Worm (Caenorhabditis elegans) whole organism, young adult: Measurements from ENCODE around the gene acs-14.

Source experiments
- D2030.7 ChIP-seq: fragments of 200-800 bp; sonication (Bioruptor generic); IDR thresholded peaks from 2 replicates; pipeline ENCODE4 v1.3.6; 2022; ENCODE audit warnings: missing genetic modification reagents, missing genetic modification characterization, missing compliant biosample characterization
- F23B12.7 ChIP-seq: sonication (generic microtip); optimal IDR thresholded peaks from 2 replicates; lab custom pipeline; 2017; ENCODE audit warnings: missing genetic modification characterization, mild to moderate bottlenecking, missing compliant biosample characterization, antibody characterized with exemption, moderate library complexity; ENCODE audit not compliant: insufficient read depth
- F37B4.10 ChIP-seq: fragments of 200-800 bp; sonication (Bioruptor generic); IDR thresholded peaks from 2 replicates; pipeline ENCODE4 v1.3.6; 2022; ENCODE audit warnings: missing genetic modification characterization, missing compliant biosample characterization
- F39B2.1 ChIP-seq: fragments of 200-800 bp; sonication (Bioruptor generic); IDR thresholded peaks from 2 replicates; pipeline ENCODE4 v1.3.6; 2022; ENCODE audit warnings: missing genetic modification reagents, missing genetic modification characterization, missing compliant biosample characterization
- F55B11.4 ChIP-seq: sonication (generic microtip); optimal IDR thresholded peaks from 2 replicates; lab custom pipeline; 2016; ENCODE audit warnings: missing compliant biosample characterization, missing genetic modification characterization, borderline replicate concordance; ENCODE audit not compliant: insufficient read depth
- T07F8.4 ChIP-seq: sonication (generic microtip); optimal IDR thresholded peaks from 2 replicates; lab custom pipeline; 2016; ENCODE audit warnings: mild to moderate bottlenecking, missing genetic modification characterization, moderate library complexity, missing compliant biosample characterization
- Y53F4B.3 ChIP-seq: fragments of 200-800 bp; sonication (Bioruptor generic); IDR thresholded peaks from 2 replicates; pipeline ENCODE4 v1.3.6; 2022; ENCODE audit warnings: missing genetic modification reagents, missing genetic modification characterization, missing compliant biosample characterization
- ZK185.1 ChIP-seq: sonication (generic microtip); optimal IDR thresholded peaks from 2 replicates; lab custom pipeline; 2016; ENCODE audit warnings: mild to moderate bottlenecking, missing genetic modification characterization, missing compliant biosample characterization; ENCODE audit not compliant: poor library complexity, severe bottlenecking
- akir-1 ChIP-seq: fragments of 200-800 bp; sonication (Bioruptor generic); optimal IDR thresholded peaks from 2 replicates; lab custom pipeline; 2018; ENCODE audit warnings: mild to moderate bottlenecking, missing genetic modification characterization, moderate library complexity, missing compliant biosample characterization
- ama-1 ChIP-seq, 3 experiments: fragments of 150-350 bp in 1 of 3; sonication (generic microtip) in 2 of 3; optimal IDR thresholded peaks; 2 replicates each; lab custom pipeline; 2014 to 2018; ENCODE audit warnings: missing biosample characterization in 2 of 3, missing genetic modification characterization in 2 of 3, missing genetic modification reagents in 2 of 3
- aptf-3 ChIP-seq: fragments of 200-800 bp; sonication (Bioruptor generic); IDR thresholded peaks from 2 replicates; pipeline ENCODE4 v1.3.6; 2022; ENCODE audit warnings: missing genetic modification characterization, missing compliant biosample characterization
- atf-7 ChIP-seq: sonication (generic microtip); optimal IDR thresholded peaks from 2 replicates; lab custom pipeline; 2017; ENCODE audit warnings: mild to moderate bottlenecking, missing genetic modification characterization, missing compliant biosample characterization
- attf-3 ChIP-seq: fragments of 200-800 bp; sonication (Bioruptor generic); conservative IDR thresholded peaks from 2 replicates; pipeline ENCODE4 v1.3.6; 2022; ENCODE audit warnings: missing genetic modification reagents, missing genetic modification characterization, missing compliant biosample characterization
- attf-5 ChIP-seq: fragments of 200-800 bp; sonication (Bioruptor generic); optimal IDR thresholded peaks from 2 replicates; lab custom pipeline; 2018; ENCODE audit warnings: mild to moderate bottlenecking, missing genetic modification characterization, missing compliant biosample characterization
- bed-2 ChIP-seq: fragments of 200-800 bp; sonication (Bioruptor generic); IDR thresholded peaks from 2 replicates; pipeline ENCODE4 v1.3.6; 2022; ENCODE audit warnings: missing genetic modification reagents, missing genetic modification characterization, missing compliant biosample characterization
- ccch-3 ChIP-seq: fragments of 200-800 bp; sonication (Bioruptor generic); optimal IDR thresholded peaks from 2 replicates; lab custom pipeline; 2018; ENCODE audit warnings: mild to moderate bottlenecking, missing genetic modification characterization, missing compliant biosample characterization
- cebp-2 ChIP-seq: fragments of 200-800 bp; sonication (Bioruptor generic); IDR thresholded peaks from 2 replicates; pipeline ENCODE4 v1.3.6; 2022; ENCODE audit warnings: missing genetic modification characterization, missing compliant biosample characterization
- ceh-100 ChIP-seq: fragments of 200-800 bp; sonication (Bioruptor generic); IDR thresholded peaks from 2 replicates; pipeline ENCODE4 v1.3.6; 2022; ENCODE audit warnings: missing genetic modification reagents, missing genetic modification characterization, missing compliant biosample characterization
- chd-7 ChIP-seq: sonication (generic microtip); optimal IDR thresholded peaks from 2 replicates; lab custom pipeline; 2016; ENCODE audit warnings: mild to moderate bottlenecking, missing genetic modification characterization, moderate library complexity, missing compliant biosample characterization
- egrh-3 ChIP-seq: fragments of 200-800 bp; sonication (Bioruptor generic); IDR thresholded peaks from 2 replicates; pipeline ENCODE4 v1.3.6; 2022; ENCODE audit warnings: missing genetic modification reagents, missing genetic modification characterization, missing compliant biosample characterization
- ekl-4 ChIP-seq: fragments of 200-800 bp; sonication (Bioruptor generic); IDR thresholded peaks from 2 replicates; pipeline ENCODE4 v1.3.6; 2022; ENCODE audit warnings: missing genetic modification reagents, missing genetic modification characterization, missing compliant biosample characterization
- ets-4 ChIP-seq: fragments of 200-800 bp; sonication (Bioruptor generic); optimal IDR thresholded peaks from 2 replicates; lab custom pipeline; 2018; ENCODE audit warnings: mild to moderate bottlenecking, missing genetic modification characterization, missing compliant biosample characterization
- hlh-12 ChIP-seq: sonication (generic microtip); optimal IDR thresholded peaks from 2 replicates; lab custom pipeline; 2016; ENCODE audit warnings: missing genetic modification characterization, missing compliant biosample characterization
- hmg-1.2 ChIP-seq: fragments of 200-800 bp; sonication (Bioruptor generic); IDR thresholded peaks from 2 replicates; pipeline ENCODE4 v1.3.6; 2022; ENCODE audit warnings: missing genetic modification reagents, missing genetic modification characterization, missing compliant biosample characterization
- hmg-20 ChIP-seq: fragments of 200-800 bp; sonication (Bioruptor generic); IDR thresholded peaks from 2 replicates; pipeline ENCODE4 v1.3.6; 2022; ENCODE audit warnings: missing genetic modification reagents, missing genetic modification characterization, missing compliant biosample characterization
- let-526 ChIP-seq: fragments of 200-800 bp; sonication (Bioruptor generic); IDR thresholded peaks from 2 replicates; pipeline ENCODE4 v1.3.6; 2022; ENCODE audit warnings: missing genetic modification reagents, missing genetic modification characterization, missing compliant biosample characterization
- let-607 ChIP-seq, 2 experiments: fragments of 200-800 bp in 1 of 2; sonication (Bioruptor generic) in 1 of 2; sonication (generic microtip) in 1 of 2; optimal IDR thresholded peaks; 2 replicates each; lab custom pipeline; 2016 to 2018; ENCODE audit warnings: mild to moderate bottlenecking in 2 of 2, missing compliant biosample characterization in 2 of 2, missing genetic modification characterization in 2 of 2, moderate library complexity in 2 of 2, missing genotype in 1 of 2
- lin-26 ChIP-seq: fragments of 200-800 bp; sonication (Bioruptor generic); IDR thresholded peaks from 2 replicates; pipeline ENCODE4 v1.3.6; 2022; ENCODE audit warnings: missing genetic modification reagents, missing genetic modification characterization, missing compliant biosample characterization
- lir-1 ChIP-seq: fragments of 200-800 bp; sonication (Bioruptor generic); conservative IDR thresholded peaks from 2 replicates; pipeline ENCODE4 v1.3.6; 2022; ENCODE audit warnings: missing genetic modification reagents, missing genetic modification characterization, missing compliant biosample characterization
- madf-3 ChIP-seq: fragments of 200-800 bp; sonication (Bioruptor generic); IDR thresholded peaks from 2 replicates; pipeline ENCODE4 v1.3.6; 2022; ENCODE audit warnings: missing genetic modification reagents, missing genetic modification characterization, missing compliant biosample characterization
- madf-6 ChIP-seq: fragments of 200-800 bp; sonication (Bioruptor generic); IDR thresholded peaks from 2 replicates; pipeline ENCODE4 v1.3.6; 2022; ENCODE audit warnings: missing genetic modification reagents, missing genetic modification characterization, missing compliant biosample characterization
- mel-28 ChIP-seq: sonication (generic microtip); optimal IDR thresholded peaks from 2 replicates; lab custom pipeline; 2016; ENCODE audit warnings: borderline replicate concordance, mild to moderate bottlenecking, missing genetic modification characterization, missing compliant biosample characterization
- nfyb-1 ChIP-seq: fragments of 200-800 bp; sonication (Bioruptor generic); IDR thresholded peaks from 2 replicates; pipeline ENCODE4 v1.3.6; 2022; ENCODE audit warnings: missing genetic modification reagents, missing genetic modification characterization, missing compliant biosample characterization
- nhr-120 ChIP-seq: fragments of 200-800 bp; sonication (Bioruptor generic); IDR thresholded peaks from 2 replicates; pipeline ENCODE4 v1.3.6; 2022; ENCODE audit warnings: missing genetic modification characterization, missing compliant biosample characterization
- nhr-27 ChIP-seq: fragments of 200-800 bp; sonication (Bioruptor generic); optimal IDR thresholded peaks from 2 replicates; lab custom pipeline; 2018; ENCODE audit warnings: mild to moderate bottlenecking, missing genetic modification characterization, moderate library complexity, missing compliant biosample characterization
- nhr-80 ChIP-seq: sonication (generic microtip); optimal IDR thresholded peaks from 2 replicates; lab custom pipeline; 2016; ENCODE audit warnings: missing genetic modification characterization, missing compliant biosample characterization
- pbrm-1 ChIP-seq: fragments of 200-800 bp; sonication (Bioruptor generic); IDR thresholded peaks from 2 replicates; pipeline ENCODE4 v1.3.6; 2022; ENCODE audit warnings: missing genetic modification reagents, missing genetic modification characterization, missing compliant biosample characterization
- sea-2 ChIP-seq: fragments of 200-800 bp; sonication (Bioruptor generic); IDR thresholded peaks from 2 replicates; pipeline ENCODE4 v1.3.6; 2022; ENCODE audit warnings: missing genetic modification characterization, missing compliant biosample characterization
- snpc-1.3 ChIP-seq: sonication (generic microtip); optimal IDR thresholded peaks from 2 replicates; lab custom pipeline; 2017; ENCODE audit warnings: missing genetic modification characterization, mild to moderate bottlenecking, missing compliant biosample characterization, antibody characterized with exemption, moderate library complexity, missing genotype, missing genetic modification reagents; ENCODE audit not compliant: insufficient read depth
- snpc-3.4 ChIP-seq: sonication (generic microtip); optimal IDR thresholded peaks from 2 replicates; lab custom pipeline; 2017; ENCODE audit warnings: missing genetic modification characterization, mild to moderate bottlenecking, missing compliant biosample characterization, antibody characterized with exemption, moderate library complexity, missing genotype, missing genetic modification reagents
- somi-1 ChIP-seq: fragments of 200-800 bp; sonication (Bioruptor generic); optimal IDR thresholded peaks from 2 replicates; lab custom pipeline; 2018; ENCODE audit warnings: mild to moderate bottlenecking, missing genetic modification characterization, missing compliant biosample characterization
- sptf-2 ChIP-seq: fragments of 200-800 bp; sonication (Bioruptor generic); optimal IDR thresholded peaks from 2 replicates; lab custom pipeline; 2018; ENCODE audit warnings: mild to moderate bottlenecking, missing genetic modification characterization, missing compliant biosample characterization
- tbx-9 ChIP-seq: sonication (generic microtip); optimal IDR thresholded peaks from 2 replicates; lab custom pipeline; 2016; ENCODE audit warnings: borderline replicate concordance, missing genetic modification characterization, inconsistent platforms, missing compliant biosample characterization
- unc-62 ChIP-seq: fragments of 150-350 bp; optimal IDR thresholded peaks from 2 replicates; lab custom pipeline; 2014; ENCODE audit warnings: missing biosample characterization, missing genetic modification reagents, missing genetic modification characterization
- zfh-2 ChIP-seq: fragments of 200-800 bp; sonication (Bioruptor generic); conservative IDR thresholded peaks from 2 replicates; pipeline ENCODE4 v1.3.6; 2022; ENCODE audit warnings: missing genetic modification reagents, missing genetic modification characterization, missing compliant biosample characterization
- ztf-18 ChIP-seq: sonication (generic microtip); optimal IDR thresholded peaks from 2 replicates; lab custom pipeline; 2016; ENCODE audit warnings: missing genotype, mild to moderate bottlenecking, missing genetic modification characterization, missing compliant biosample characterization
- ztf-6 ChIP-seq: fragments of 200-800 bp; sonication (Bioruptor generic); IDR thresholded peaks from 2 replicates; pipeline ENCODE4 v1.3.6; 2022; ENCODE audit warnings: missing genetic modification reagents, missing genetic modification characterization, missing compliant biosample characterization

Gene acs-14

ce11 chrV:9546860-9547269, 38.9 kb downstream of the acs-14 start, which contains the start of gene his-37 (continued):
- no peak for TF ChIP-seq hlh-12 (tag; lab: Kevin White, UChicago)
- peak; percentile 33; the same call in 1 of the 2 replicates for TF ChIP-seq madf-6 (GFP tag; lab: Robert Waterston, UW)
- TF ChIP-seq sea-2 (GFP tag; lab: Robert Waterston, UW), result 0 out of 2 replicates have a peak, but pooled peaks have one; percentile 55
- TF ChIP-seq ama-1 (optimal IDR thresholded peaks at IDR 0.05; lab: Kevin White, UChicago), result peak; percentile 70
- TF ChIP-seq ama-1 (GFP tag; optimal IDR thresholded peaks at IDR 0.05; lab: Kevin White, UChicago), result no peak
- TF ChIP-seq F23B12.7 (tag; lab: Kevin White, UChicago), result peak; percentile 94
- peak; percentile 21 for TF ChIP-seq snpc-3.4 (tag; lab: Kevin White, UChicago)
- TF ChIP-seq F39B2.1 (GFP tag; lab: Robert Waterston, UW), result peak; percentile 100
- TF ChIP-seq chd-7 (tag; lab: Kevin White, UChicago), result peak; percentile 94
- peak; percentile 33 for TF ChIP-seq akir-1 (GFP tag; lab: Kevin White, UChicago)
- peak; percentile 40 for TF ChIP-seq egrh-3
- peak; percentile 93 for TF ChIP-seq madf-3 (GFP tag; lab: Robert Waterston, UW)
- peak; percentile 97 for TF ChIP-seq nfyb-1 (GFP tag; lab: Robert Waterston, UW)
- TF ChIP-seq lin-26 (GFP tag; lab: Robert Waterston, UW), result peak; percentile 69
- peak; percentile 76 for TF ChIP-seq ceh-100 (GFP tag; lab: Robert Waterston, UW)
- TF ChIP-seq cebp-2 (GFP tag; lab: Robert Waterston, UW), result peak; percentile 88; the same call in 1 of the 2 replicates
- TF ChIP-seq let-526 (GFP tag; lab: Robert Waterston, UW), result peak; percentile 70
- peak; percentile 93 for TF ChIP-seq ztf-6
- TF ChIP-seq Y53F4B.3 (GFP tag; lab: Robert Waterston, UW), result no peak
- TF ChIP-seq atf-7 (tag; lab: Kevin White, UChicago), result peak; percentile 97
- TF ChIP-seq attf-3 (GFP tag; lab: Robert Waterston, UW), result peak; percentile 72
- TF ChIP-seq attf-5 (GFP tag; lab: Kevin White, UChicago), result peak; percentile 98
- peak; percentile 71; the same call in 1 of the 2 replicates for TF ChIP-seq hmg-20 (GFP tag; lab: Robert Waterston, UW)
- TF ChIP-seq somi-1 (GFP tag; lab: Kevin White, UChicago), result peak; percentile 98
- no peak for TF ChIP-seq ccch-3 (GFP tag; lab: Kevin White, UChicago)
- 0 out of 2 replicates have a peak, but pooled peaks have one; percentile 13 for TF ChIP-seq D2030.7
- TF ChIP-seq nhr-120 (GFP tag; lab: Robert Waterston, UW), result 0 out of 2 replicates have a peak, but pooled peaks have one; percentile 57
- TF ChIP-seq mel-28 (tag; lab: Kevin White, UChicago), result no peak
- peak; percentile 93 for TF ChIP-seq ekl-4 (GFP tag; lab: Robert Waterston, UW)
- TF ChIP-seq lir-1 (GFP tag; lab: Robert Waterston, UW), result peak; percentile 90
- TF ChIP-seq nhr-27 (tag; lab: Kevin White, UChicago), result no peak
- TF ChIP-seq zfh-2 (GFP tag; lab: Robert Waterston, UW), result peak; percentile 96
- peak; percentile 95 for TF ChIP-seq F37B4.10
- peak; percentile 99 for TF ChIP-seq nhr-80 (tag; lab: Kevin White, UChicago)
- TF ChIP-seq T07F8.4, result no peak
- no peak for TF ChIP-seq sptf-2 (GFP tag; lab: Kevin White, UChicago)
- peak; percentile 26 for TF ChIP-seq snpc-1.3 (tag; lab: Kevin White, UChicago)
- TF ChIP-seq ztf-18 (tag; lab: Kevin White, UChicago), result peak; percentile 91
- no peak for TF ChIP-seq F55B11.4 (tag; lab: Kevin White, UChicago)
- TF ChIP-seq let-607 (tag; optimal IDR thresholded peaks at IDR 0.05; lab: Kevin White, UChicago), result peak; percentile 93 to 95
- TF ChIP-seq tbx-9 (tag; lab: Kevin White, UChicago), result no peak
- TF ChIP-seq unc-62 (GFP tag; lab: Kevin White, UChicago), result peak; percentile 88
- peak; percentile 98 for TF ChIP-seq pbrm-1 (GFP tag; lab: Robert Waterston, UW)
- TF ChIP-seq aptf-3, result no peak
- TF ChIP-seq bed-2 (GFP tag; lab: Robert Waterston, UW), result no peak
- TF ChIP-seq ets-4 (GFP tag; lab: Kevin White, UChicago), result peak; percentile 98
- peak; percentile 69 for TF ChIP-seq hmg-1.2
- peak; percentile 93 for TF ChIP-seq ZK185.1
